Worm (Caenorhabditis elegans) whole organism, early embryonic: ENCODE data around the gene ZK816.1.
A peak's percentile ranks its signal among the peaks of the same experiment; 100 is the strongest.

Source experiments
- B0310.2 ChIP-seq: sonication (generic microtip); optimal IDR thresholded peaks from 2 replicates; lab custom pipeline; 2016; ENCODE audit warnings: mild to moderate bottlenecking, missing genetic modification characterization, missing compliant biosample characterization
- F13C5.2 ChIP-seq: sonication (generic microtip); optimal IDR thresholded peaks from 2 replicates; lab custom pipeline; 2017; ENCODE audit warnings: mild to moderate bottlenecking, missing genetic modification characterization, inconsistent platforms, missing compliant biosample characterization
- aly-1 ChIP-seq: sonication (generic microtip); optimal IDR thresholded peaks from 2 replicates; lab custom pipeline; 2016; ENCODE audit warnings: missing genetic modification characterization, missing compliant biosample characterization
- ama-1 ChIP-seq: fragments of 150-350 bp; optimal IDR thresholded peaks from 2 replicates; lab custom pipeline; 2014
- ceh-13 ChIP-seq: fragments of 200-800 bp; sonication (Bioruptor generic); optimal IDR thresholded peaks from 2 replicates; lab custom pipeline; 2018; ENCODE audit warnings: mild to moderate bottlenecking, missing genetic modification characterization, missing compliant biosample characterization
- ceh-36 ChIP-seq: sonication (generic microtip); optimal IDR thresholded peaks from 2 replicates; lab custom pipeline; 2016; ENCODE audit warnings: missing genetic modification characterization, inconsistent platforms, missing compliant biosample characterization
- ets-7 ChIP-seq: sonication (generic microtip); optimal IDR thresholded peaks from 2 replicates; lab custom pipeline; 2016; ENCODE audit warnings: missing genotype, missing genetic modification characterization, missing compliant biosample characterization
- flt-1 ChIP-seq: fragments of 200-800 bp; sonication (Bioruptor generic); IDR thresholded peaks from 2 replicates; pipeline ENCODE4 v1.3.6; 2022; ENCODE audit warnings: missing genetic modification characterization, missing compliant biosample characterization
- hmbx-1 ChIP-seq: sonication (generic microtip); optimal IDR thresholded peaks from 2 replicates; lab custom pipeline; 2016; ENCODE audit warnings: mild to moderate bottlenecking, missing genetic modification characterization, missing compliant biosample characterization
- hmg-4 ChIP-seq: fragments of 200-800 bp; sonication (Bioruptor generic); optimal IDR thresholded peaks from 2 replicates; lab custom pipeline; 2018; ENCODE audit warnings: mild to moderate bottlenecking, missing genetic modification characterization, missing compliant biosample characterization
- hnd-1 ChIP-seq: sonication (generic microtip); optimal IDR thresholded peaks from 2 replicates; lab custom pipeline; 2016; ENCODE audit warnings: missing genetic modification characterization, missing compliant biosample characterization
- pes-1 ChIP-seq: fragments of 200-800 bp; sonication (Bioruptor generic); IDR thresholded peaks from 2 replicates; pipeline ENCODE4 v1.3.6; 2022; ENCODE audit warnings: missing genetic modification reagents, missing genetic modification characterization, missing compliant biosample characterization
- scrt-1 ChIP-seq: fragments of 200-800 bp; sonication (Bioruptor generic); IDR thresholded peaks from 2 replicates; pipeline ENCODE4 v1.3.6; 2022; ENCODE audit warnings: missing genetic modification characterization, missing compliant biosample characterization
- sea-1 ChIP-seq: fragments of 200-800 bp; sonication (Bioruptor generic); conservative IDR thresholded peaks from 2 replicates; pipeline ENCODE4 v1.3.6; 2022; ENCODE audit warnings: missing genetic modification characterization, missing compliant biosample characterization
- tbx-11 ChIP-seq: fragments of 200-800 bp; sonication (Bioruptor generic); IDR thresholded peaks from 2 replicates; pipeline ENCODE4 v1.3.6; 2022; ENCODE audit warnings: missing genetic modification characterization, missing compliant biosample characterization
- tbx-37 ChIP-seq: fragments of 200-800 bp; sonication (Bioruptor generic); conservative IDR thresholded peaks from 2 replicates; pipeline ENCODE4 v1.3.6; 2022; ENCODE audit warnings: missing genetic modification reagents, missing genetic modification characterization, missing compliant biosample characterization
- tra-4 ChIP-seq: sonication (generic microtip); optimal IDR thresholded peaks from 2 replicates; lab custom pipeline; 2017; ENCODE audit warnings: missing genetic modification characterization, missing compliant biosample characterization

ZK816.1 gene

DNA sequence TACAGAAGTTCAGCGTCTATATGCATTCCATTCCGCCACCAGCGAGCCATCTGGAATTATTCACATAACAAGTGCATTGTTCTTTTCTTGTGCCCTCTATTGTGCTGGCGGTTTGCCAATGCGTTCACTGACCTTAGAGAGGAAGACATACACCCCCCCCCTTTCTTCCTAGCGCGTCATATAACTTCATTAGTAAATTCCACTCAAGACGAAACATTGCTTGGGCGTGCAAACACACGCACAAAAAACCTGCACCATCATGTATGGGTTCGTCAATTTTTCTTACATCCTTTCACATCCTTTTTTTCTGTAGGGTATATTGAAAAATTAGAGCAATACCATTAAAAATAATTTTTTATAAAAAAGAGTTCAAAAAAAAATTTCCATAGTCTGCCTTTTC lies at the start of gene ZK816.1:
ZK816.1 (plus strand) TSS at position 187 of the 400 bp plus-strand sequence.
- TF ChIP-seq ceh-36 (no peak), ets-7 (tag; lab: Kevin White, UChicago) (no peak), pes-1 (GFP tag; lab: Robert Waterston, UW) (no peak), flt-1 (no peak), tbx-11 (GFP tag; lab: Robert Waterston, UW) (no peak), ama-1 (lab: Kevin White, UChicago) (no peak), hmbx-1 (tag; lab: Kevin White, UChicago) (no peak)

DNA sequence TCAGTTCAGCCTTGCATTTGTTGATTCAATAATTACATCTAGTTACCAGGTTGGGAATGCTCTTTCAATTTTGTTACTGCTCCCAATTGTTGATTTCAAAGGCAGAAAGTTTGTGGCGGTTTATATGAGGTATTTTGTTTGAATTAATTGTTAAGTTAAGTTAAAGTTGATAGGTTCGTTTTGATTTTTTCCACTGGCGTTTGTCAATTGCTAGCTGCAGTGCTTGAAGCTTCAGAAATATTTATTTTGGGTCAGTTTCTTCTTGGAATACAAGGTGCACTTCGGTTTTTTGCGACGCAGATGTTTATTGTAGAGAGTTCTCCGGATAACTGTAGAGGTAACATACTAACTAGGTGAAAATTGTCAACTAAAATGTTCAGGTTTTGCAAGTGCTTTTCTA lies 49.7 kb upstream of the ZK816.1 start, which contains the start of gene F11D5.5:
F11D5.5 (plus strand) TSS at position 301 of the 400 bp plus-strand sequence.
- TF ChIP-seq hmg-4 (GFP tag; lab: Kevin White, UChicago) (no peak), pes-1 (GFP tag; lab: Robert Waterston, UW) (no peak), tbx-37 (GFP tag; lab: Robert Waterston, UW) (no peak), aly-1 (tag; lab: Kevin White, UChicago) (no peak), scrt-1 (GFP tag; lab: Robert Waterston, UW) (no peak), ets-7 (tag; lab: Kevin White, UChicago) (no peak), flt-1 (no peak), hmbx-1 (tag; lab: Kevin White, UChicago) (no peak), B0310.2 (tag; lab: Kevin White, UChicago) (no peak), F13C5.2 (tag; lab: Kevin White, UChicago) (no peak), hnd-1 (tag; lab: Kevin White, UChicago) (no peak), ceh-36 (no peak), ama-1 (lab: Kevin White, UChicago) (no peak), tbx-11 (GFP tag; lab: Robert Waterston, UW) (no peak), tra-4 (tag; lab: Kevin White, UChicago) (no peak), ceh-13 (no peak), sea-1 (GFP tag; lab: Robert Waterston, UW) (no peak)

DNA sequence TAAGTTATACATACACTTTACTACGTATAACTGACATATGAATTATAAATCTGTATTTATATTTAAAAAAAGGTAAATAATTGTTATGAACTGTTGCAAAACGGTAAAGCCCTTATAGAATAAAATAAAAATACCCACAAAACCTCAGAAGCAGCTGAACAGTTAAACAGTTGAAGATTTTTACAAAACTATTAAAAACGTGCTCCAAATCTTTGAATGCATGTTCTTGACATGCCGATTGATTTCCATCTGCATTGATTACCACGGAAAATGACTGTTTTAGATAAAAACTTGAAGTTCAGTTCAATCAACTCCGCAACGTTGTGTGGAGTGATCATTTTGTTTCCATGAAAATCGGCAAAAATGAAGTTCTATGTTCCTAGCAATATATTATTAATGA lies 47.4 kb upstream of the ZK816.1 start, which contains the start of gene F11D5.7:
F11D5.7 (plus strand) TSS at position 301 of the 400 bp plus-strand sequence.
- TF ChIP-seq hmbx-1 (tag; lab: Kevin White, UChicago) = no peak
- no peak for TF ChIP-seq pes-1 (GFP tag; lab: Robert Waterston, UW)
- no peak for TF ChIP-seq hmg-4 (GFP tag; lab: Kevin White, UChicago)
- no peak for TF ChIP-seq tra-4 (tag; lab: Kevin White, UChicago)
- TF ChIP-seq sea-1 (GFP tag; lab: Robert Waterston, UW) = no peak
- no peak for TF ChIP-seq hnd-1 (tag; lab: Kevin White, UChicago)
- TF ChIP-seq tbx-37 (GFP tag; lab: Robert Waterston, UW) = no peak
- no peak for TF ChIP-seq ceh-13
- TF ChIP-seq B0310.2 (tag; lab: Kevin White, UChicago) = no peak
- no peak for TF ChIP-seq aly-1 (tag; lab: Kevin White, UChicago)
- TF ChIP-seq flt-1 = no peak
- TF ChIP-seq F13C5.2 (tag; lab: Kevin White, UChicago) = no peak
- no peak for TF ChIP-seq scrt-1 (GFP tag; lab: Robert Waterston, UW)

DNA sequence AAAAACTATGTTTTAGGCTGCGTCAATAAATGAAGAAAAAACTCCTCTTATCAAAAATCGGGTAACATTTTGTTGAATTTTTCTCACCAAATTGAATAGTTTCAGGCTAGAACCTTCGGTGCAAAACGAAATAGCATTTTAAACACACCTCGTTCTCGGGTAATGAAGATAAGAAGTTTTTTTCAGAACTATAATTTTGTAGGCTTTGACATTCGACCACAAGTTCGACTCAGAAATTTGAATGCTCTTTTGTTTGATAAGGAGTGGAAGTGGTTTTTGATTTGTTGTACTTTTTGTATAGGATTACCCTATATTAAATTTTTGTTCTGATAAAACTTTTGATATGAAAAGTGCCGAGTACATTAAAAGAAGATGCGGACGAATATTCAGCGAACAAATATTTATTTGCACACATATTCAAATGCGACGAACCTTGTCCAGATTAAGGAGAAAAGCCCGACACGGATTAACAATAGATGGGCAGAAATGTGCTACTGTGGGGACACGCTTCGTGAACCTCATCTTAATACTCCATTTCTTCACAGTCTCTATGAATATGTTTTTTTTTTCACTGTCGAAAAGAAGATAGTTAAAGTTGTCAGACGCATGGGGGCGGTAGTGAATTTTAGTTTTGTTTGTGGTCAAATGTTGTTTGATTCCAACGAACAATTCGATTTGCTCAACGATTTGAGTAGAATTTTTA lies 44.8 kb upstream of the ZK816.1 start:
- TF ChIP-seq F13C5.2 (tag; lab: Kevin White, UChicago) (no peak), ets-7 (tag; lab: Kevin White, UChicago) (no peak), flt-1 (no peak), aly-1 (tag; lab: Kevin White, UChicago) (no peak), ceh-36 (no peak), tbx-37 (GFP tag; lab: Robert Waterston, UW) (no peak), scrt-1 (GFP tag; lab: Robert Waterston, UW) (no peak), B0310.2 (tag; lab: Kevin White, UChicago) (no peak), hmbx-1 (tag; lab: Kevin White, UChicago) (no peak), tbx-11 (GFP tag; lab: Robert Waterston, UW) (no peak), ceh-13 (no peak), hnd-1 (tag; lab: Kevin White, UChicago) (no peak)

DNA sequence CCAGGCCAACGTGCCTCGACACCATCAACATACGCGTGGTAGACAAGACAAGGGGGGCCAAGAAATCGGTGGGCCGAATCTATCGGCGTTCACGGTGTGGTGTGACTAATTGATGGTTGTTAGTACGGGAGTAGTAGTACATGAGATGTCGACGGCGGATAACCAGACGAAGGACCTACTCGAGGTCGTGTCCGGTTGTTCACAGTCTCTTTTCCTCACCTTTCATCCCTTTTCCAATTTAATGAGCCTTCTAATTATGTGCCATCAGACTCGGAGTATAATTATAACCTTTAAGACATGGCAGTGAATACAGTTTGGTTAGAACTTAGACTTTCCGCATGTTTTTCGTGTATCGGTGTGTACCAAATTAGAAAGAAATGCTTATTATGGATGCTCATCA lies 40.8 kb upstream of the ZK816.1 start:
- TF ChIP-seq pes-1 (GFP tag; lab: Robert Waterston, UW) (no peak), tra-4 (tag; lab: Kevin White, UChicago) (no peak), aly-1 (tag; lab: Kevin White, UChicago) (no peak), F13C5.2 (tag; lab: Kevin White, UChicago) (no peak), B0310.2 (tag; lab: Kevin White, UChicago) (no peak), ceh-36 (no peak), flt-1 (no peak), hnd-1 (tag; lab: Kevin White, UChicago) (no peak), hmbx-1 (tag; lab: Kevin White, UChicago) (no peak), hmg-4 (GFP tag; lab: Kevin White, UChicago) (no peak), tbx-37 (GFP tag; lab: Robert Waterston, UW) (no peak), tbx-11 (GFP tag; lab: Robert Waterston, UW) (no peak), ets-7 (tag; lab: Kevin White, UChicago) (no peak), scrt-1 (GFP tag; lab: Robert Waterston, UW) (no peak)

DNA sequence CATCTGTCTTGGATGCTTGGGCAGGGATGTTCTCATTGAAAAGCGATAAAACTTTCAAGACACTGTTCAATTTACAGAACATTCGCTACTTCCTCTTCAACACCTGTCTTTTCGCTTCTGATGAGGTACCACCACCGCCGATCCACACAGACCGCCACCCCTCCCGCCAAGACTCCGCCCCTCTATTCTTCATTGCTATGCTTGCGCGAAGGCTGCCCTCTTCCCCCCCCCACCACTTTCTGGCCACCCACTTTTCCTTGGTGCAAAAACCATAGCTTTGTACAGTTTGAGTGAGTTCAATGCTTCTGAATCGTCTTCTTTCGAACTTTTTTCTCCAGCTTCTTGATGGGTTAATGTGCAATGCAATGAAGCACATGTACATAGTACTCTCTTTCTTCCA lies 37.6 kb upstream of the ZK816.1 start:
- TF ChIP-seq ceh-36 = no peak
- peak; percentile 21 for TF ChIP-seq F13C5.2 (tag; lab: Kevin White, UChicago)

DNA sequence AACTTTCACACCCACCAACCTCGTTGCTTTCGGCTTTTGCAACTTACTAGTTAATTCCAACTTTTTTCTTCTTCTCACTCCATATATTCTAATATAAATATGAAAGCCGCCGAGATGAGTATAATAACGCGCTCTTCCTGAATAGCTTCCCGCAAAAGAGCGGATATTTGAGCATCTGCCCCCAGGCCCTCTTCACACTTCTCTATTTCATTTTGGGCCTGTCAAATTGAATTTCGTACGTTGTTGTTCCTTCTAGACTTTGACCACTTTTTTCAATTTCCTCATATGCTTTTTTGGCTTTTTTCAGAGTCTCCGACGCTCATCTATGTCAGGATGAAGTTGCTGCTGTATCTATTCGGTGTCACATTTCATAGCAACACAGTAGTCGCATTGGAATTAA lies 36.5 kb upstream of the ZK816.1 start, which contains the start of gene ddr-2:
ddr-2 (plus strand) TSS at position 301 of the 400 bp plus-strand sequence.
- TF ChIP-seq ets-7 (tag; lab: Kevin White, UChicago) (no peak), scrt-1 (GFP tag; lab: Robert Waterston, UW) (no peak), ceh-36 (no peak), hnd-1 (tag; lab: Kevin White, UChicago) (no peak), B0310.2 (tag; lab: Kevin White, UChicago) (no peak), sea-1 (GFP tag; lab: Robert Waterston, UW) (no peak), pes-1 (GFP tag; lab: Robert Waterston, UW) (no peak), ama-1 (lab: Kevin White, UChicago) (no peak), hmg-4 (GFP tag; lab: Kevin White, UChicago) (no peak), tbx-37 (GFP tag; lab: Robert Waterston, UW) (no peak), flt-1 (no peak), ceh-13 (no peak), F13C5.2 (tag; lab: Kevin White, UChicago) (no peak), tra-4 (tag; lab: Kevin White, UChicago) (no peak), hmbx-1 (tag; lab: Kevin White, UChicago) (no peak), tbx-11 (GFP tag; lab: Robert Waterston, UW) (no peak), aly-1 (tag; lab: Kevin White, UChicago) (no peak)
